Worm (Caenorhabditis elegans): ENCODE data around the gene fbxb-37.

The fbxb-37 gene

DNA sequence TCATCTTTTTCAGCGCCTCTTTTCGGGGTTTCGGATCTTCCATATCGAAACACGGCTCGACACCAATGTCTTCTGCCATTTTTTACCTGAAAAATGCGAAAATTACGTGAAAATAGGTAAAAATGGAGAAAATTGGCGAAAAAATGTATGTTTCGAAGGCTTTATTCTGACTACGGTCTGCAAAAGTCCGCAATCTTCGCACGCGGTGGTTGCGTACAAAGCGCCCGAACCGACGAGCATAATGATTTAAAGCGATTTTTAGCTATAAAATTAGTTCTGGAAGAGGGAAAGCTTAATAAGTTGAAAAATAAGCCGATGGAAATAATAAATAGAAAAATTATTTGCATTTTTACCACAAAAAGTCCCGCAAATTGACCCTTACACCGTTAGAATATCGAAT is 34.7 kb downstream of the fbxb-37 start, which contains the start of gene F07E5.5 (continued):
- TF ChIP-seq daf-16 (GFP tag; optimal IDR thresholded peaks at IDR 0.05) = no peak
- TF ChIP-seq daf-16 (tag; optimal IDR thresholded peaks at IDR 0.05) = no peak
- TF ChIP-seq fkh-10 (GFP tag; optimal IDR thresholded peaks at IDR 0.05) = peak; percentile 13
- TF ChIP-seq Y5F2A.4 (GFP tag; optimal IDR thresholded peaks at IDR 0.05) = no peak
- no peak for TF ChIP-seq daf-19 (GFP tag; conservative IDR thresholded peaks at IDR 0.05)
- no peak for TF ChIP-seq dmd-8 (GFP tag; IDR thresholded peaks at IDR 0.05)
- no peak for TF ChIP-seq F49E8.2 (tag; optimal IDR thresholded peaks at IDR 0.05; ENCODE audit: borderline replicate concordance)
- TF ChIP-seq lin-29 (GFP tag; IDR thresholded peaks at IDR 0.05) = no peak
- no peak for TF ChIP-seq lin-1 (GFP tag; IDR thresholded peaks at IDR 0.05)
- TF ChIP-seq dve-1 (tag; optimal IDR thresholded peaks at IDR 0.05; ENCODE audit: insufficient read depth) = no peak
- TF ChIP-seq tra-1 (GFP tag; IDR thresholded peaks at IDR 0.05) = no peak

DNA sequence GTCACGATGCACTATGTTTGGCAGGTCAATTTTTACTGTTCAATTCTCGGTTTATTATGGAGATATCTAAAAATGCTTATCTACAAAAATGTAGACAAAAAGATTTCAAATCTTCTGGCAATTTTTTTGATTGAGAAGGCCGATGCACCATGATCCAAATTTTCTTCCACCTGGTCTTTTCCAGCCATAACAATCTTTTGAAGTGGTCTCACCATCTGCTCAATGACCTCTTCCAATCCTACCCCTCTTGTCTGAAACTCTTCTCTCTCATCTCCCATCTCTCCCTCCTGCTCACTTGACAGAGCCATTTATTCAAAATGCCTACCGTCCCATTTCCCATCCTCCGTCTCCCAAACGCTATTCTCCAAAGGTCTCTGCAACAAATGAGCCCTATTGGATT is 42.3 kb downstream of the fbxb-37 start, which contains the start of gene fbxb-35:
Gene fbxb-35 (plus strand): TSS at position 301 of the 400 bp plus-strand sequence.
- TF ChIP-seq nhr-6 (tag; optimal IDR thresholded peaks at IDR 0.05) (no peak), mxl-2 (GFP tag; conservative IDR thresholded peaks at IDR 0.05) (no peak), spr-1 (tag; optimal IDR thresholded peaks at IDR 0.05) (no peak), pha-4 (GFP tag; IDR thresholded peaks at IDR 0.05) (no peak), pha-4 (tag; optimal IDR thresholded peaks at IDR 0.05) (no peak), daf-16 (GFP tag; optimal IDR thresholded peaks at IDR 0.05) (no peak), daf-16 (tag; optimal IDR thresholded peaks at IDR 0.05) (no peak), arid-1 (GFP tag; conservative IDR thresholded peaks at IDR 0.05) (no peak), mdl-1 (tag; optimal IDR thresholded peaks at IDR 0.05) (no peak), aly-2 (tag; optimal IDR thresholded peaks at IDR 0.05) (no peak), hlh-11 (tag; optimal IDR thresholded peaks at IDR 0.05) (no peak), F49E8.2 (tag; optimal IDR thresholded peaks at IDR 0.05; ENCODE audit: borderline replicate concordance) (no peak), F37D6.2 (tag; optimal IDR thresholded peaks at IDR 0.05) (no peak), T20F7.1 (GFP tag; optimal IDR thresholded peaks at IDR 0.05) (no peak), snpc-1.2 (GFP tag; IDR thresholded peaks at IDR 0.05) (no peak)

DNA sequence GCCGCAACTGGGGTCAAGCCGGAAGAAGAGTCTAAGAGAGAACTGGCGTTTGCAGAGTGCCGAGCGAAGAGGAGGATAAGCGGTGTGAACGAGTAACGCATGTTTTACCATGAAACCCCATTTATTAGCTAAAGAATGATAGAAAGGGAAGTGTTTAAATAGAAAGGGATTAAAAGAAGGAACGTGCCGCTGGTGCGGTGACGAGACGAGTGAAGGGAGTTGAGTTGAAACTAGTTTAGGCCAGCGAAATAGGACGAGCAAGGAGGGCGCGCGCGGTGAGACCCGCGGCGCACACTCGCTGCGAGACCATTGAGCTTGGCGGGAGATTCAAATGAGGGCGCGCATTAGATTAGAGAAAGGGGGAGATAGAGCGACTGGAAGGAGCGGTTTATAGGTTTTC is 47.1 kb downstream of the fbxb-37 start, which contains the start of gene math-1:
Gene math-1 (minus strand): TSS at position 101 of the 400 bp plus-strand sequence.
- TF ChIP-seq set-16 (GFP tag; IDR thresholded peaks at IDR 0.05) = peak; percentile 51; the same call in 1 of the 2 replicates

- no peak for TF ChIP-seq spr-3 (GFP tag; optimal IDR thresholded peaks at IDR 0.05)
- no peak for TF ChIP-seq tra-1 (GFP tag; IDR thresholded peaks at IDR 0.05)
- no peak for TF ChIP-seq ces-1 (GFP tag; optimal IDR thresholded peaks at IDR 0.05)
- TF ChIP-seq daf-12 (tag; optimal IDR thresholded peaks at IDR 0.05) = no peak
- TF ChIP-seq Y75B8A.6 (GFP tag; IDR thresholded peaks at IDR 0.05) = no peak
- TF ChIP-seq snpc-4 (tag; optimal IDR thresholded peaks at IDR 0.05) = no peak
Measured at ce11 chrII:2045505-2045904, 48.2 kb downstream of the fbxb-37 start, which contains the start of gene bath-24. Gene bath-24, minus strand, starts transcription at chrII:2045605.

Measured in whole organism, L4 larva.